Worm (Caenorhabditis elegans) whole organism, young adult: Measurements from ENCODE around the gene fbxa-72.
A peak's percentile ranks its signal among the peaks of the same experiment; 100 is the strongest.

Experiments used
- D2030.7 ChIP-seq: fragments of 200-800 bp; sonication (Bioruptor generic); IDR thresholded peaks from 2 replicates; pipeline ENCODE4 v1.3.6; 2022; ENCODE audit warnings: missing genetic modification reagents, missing genetic modification characterization, missing compliant biosample characterization
- F22D6.2 ChIP-seq: sonication (generic microtip); optimal IDR thresholded peaks from 2 replicates; lab custom pipeline; 2016; ENCODE audit warnings: mild to moderate bottlenecking, missing genetic modification characterization, missing compliant biosample characterization
- F23B12.7 ChIP-seq: sonication (generic microtip); optimal IDR thresholded peaks from 2 replicates; lab custom pipeline; 2017; ENCODE audit warnings: missing genetic modification characterization, mild to moderate bottlenecking, missing compliant biosample characterization, antibody characterized with exemption, moderate library complexity; ENCODE audit not compliant: insufficient read depth
- K12H6.12 ChIP-seq: fragments of 200-800 bp; sonication (Bioruptor generic); optimal IDR thresholded peaks from 2 replicates; lab custom pipeline; 2018; ENCODE audit warnings: mild to moderate bottlenecking, missing genetic modification characterization, missing compliant biosample characterization
- T26A5.8 ChIP-seq: sonication (generic microtip); optimal IDR thresholded peaks from 2 replicates; lab custom pipeline; 2016; ENCODE audit warnings: missing genetic modification characterization, missing compliant biosample characterization
- Y56A3A.18 ChIP-seq: fragments of 200-800 bp; sonication (Bioruptor generic); IDR thresholded peaks from 2 replicates; pipeline ENCODE4 v1.3.6; 2022; ENCODE audit warnings: missing genetic modification reagents, missing genetic modification characterization, missing compliant biosample characterization
- ZK185.1 ChIP-seq: sonication (generic microtip); optimal IDR thresholded peaks from 2 replicates; lab custom pipeline; 2016; ENCODE audit warnings: mild to moderate bottlenecking, missing genetic modification characterization, missing compliant biosample characterization; ENCODE audit not compliant: poor library complexity, severe bottlenecking
- ama-1 ChIP-seq, 3 experiments: fragments of 150-350 bp in 1 of 3; sonication (generic microtip) in 2 of 3; optimal IDR thresholded peaks; 2 replicates each; lab custom pipeline; 2014 to 2018; ENCODE audit warnings: missing biosample characterization in 2 of 3, missing genetic modification characterization in 2 of 3, missing genetic modification reagents in 2 of 3
- athp-1 ChIP-seq: sonication (generic microtip); optimal IDR thresholded peaks from 2 replicates; lab custom pipeline; 2017; ENCODE audit warnings: mild to moderate bottlenecking, missing genetic modification characterization, missing compliant biosample characterization
- attf-5 ChIP-seq: fragments of 200-800 bp; sonication (Bioruptor generic); optimal IDR thresholded peaks from 2 replicates; lab custom pipeline; 2018; ENCODE audit warnings: mild to moderate bottlenecking, missing genetic modification characterization, missing compliant biosample characterization
- bed-2 ChIP-seq: fragments of 200-800 bp; sonication (Bioruptor generic); IDR thresholded peaks from 2 replicates; pipeline ENCODE4 v1.3.6; 2022; ENCODE audit warnings: missing genetic modification reagents, missing genetic modification characterization, missing compliant biosample characterization
- ccch-3 ChIP-seq: fragments of 200-800 bp; sonication (Bioruptor generic); optimal IDR thresholded peaks from 2 replicates; lab custom pipeline; 2018; ENCODE audit warnings: mild to moderate bottlenecking, missing genetic modification characterization, missing compliant biosample characterization
- cebp-1 ChIP-seq, 2 experiments: fragments of 200-800 bp in 1 of 2; sonication (Bioruptor generic) in 1 of 2; sonication (generic microtip) in 1 of 2; IDR thresholded peaks in 1 of 2; optimal IDR thresholded peaks in 1 of 2; 2 replicates each; pipeline versions ENCODE4 v1.3.6 to Lab custom; 2017 to 2022; ENCODE audit warnings: missing compliant biosample characterization in 2 of 2, missing genetic modification characterization in 2 of 2, mild to moderate bottlenecking in 1 of 2, missing genetic modification reagents in 1 of 2, moderate library complexity in 1 of 2
- ceh-100 ChIP-seq: fragments of 200-800 bp; sonication (Bioruptor generic); IDR thresholded peaks from 2 replicates; pipeline ENCODE4 v1.3.6; 2022; ENCODE audit warnings: missing genetic modification reagents, missing genetic modification characterization, missing compliant biosample characterization
- ceh-79 ChIP-seq: sonication (generic microtip); optimal IDR thresholded peaks from 2 replicates; lab custom pipeline; 2017; ENCODE audit warnings: mild to moderate bottlenecking, missing genetic modification characterization, missing compliant biosample characterization
- die-1 ChIP-seq: sonication (generic microtip); optimal IDR thresholded peaks from 2 replicates; lab custom pipeline; 2016; ENCODE audit warnings: missing genotype, mild to moderate bottlenecking, missing genetic modification characterization, missing compliant biosample characterization
- dpl-1 ChIP-seq: fragments of 150-350 bp; optimal IDR thresholded peaks from 2 replicates; lab custom pipeline; 2014; ENCODE audit warnings: missing biosample characterization, missing genetic modification reagents, missing genetic modification characterization
- efl-1 ChIP-seq: fragments of 150-350 bp; optimal IDR thresholded peaks from 2 replicates; lab custom pipeline; 2014; ENCODE audit warnings: missing biosample characterization, missing genetic modification reagents, missing genetic modification characterization
- egl-44 ChIP-seq: fragments of 200-800 bp; sonication (Bioruptor generic); IDR thresholded peaks from 2 replicates; pipeline ENCODE4 v1.3.6; 2022; ENCODE audit warnings: missing genetic modification reagents, missing genetic modification characterization, missing compliant biosample characterization
- egrh-3 ChIP-seq: fragments of 200-800 bp; sonication (Bioruptor generic); IDR thresholded peaks from 2 replicates; pipeline ENCODE4 v1.3.6; 2022; ENCODE audit warnings: missing genetic modification reagents, missing genetic modification characterization, missing compliant biosample characterization
- him-1 ChIP-seq: sonication (generic microtip); optimal IDR thresholded peaks from 2 replicates; lab custom pipeline; 2016; ENCODE audit warnings: missing genotype, missing genetic modification reagents, missing genetic modification characterization, missing compliant biosample characterization
- hlh-12 ChIP-seq: sonication (generic microtip); optimal IDR thresholded peaks from 2 replicates; lab custom pipeline; 2016; ENCODE audit warnings: missing genetic modification characterization, missing compliant biosample characterization
- lag-1 ChIP-seq: fragments of 200-800 bp; sonication (Bioruptor generic); IDR thresholded peaks from 2 replicates; pipeline ENCODE4 v1.3.6; 2022; ENCODE audit warnings: missing genetic modification reagents, missing genetic modification characterization, missing compliant biosample characterization
- lin-35 ChIP-seq, 3 experiments: fragments of 150-350 bp in 2 of 3; sonication (generic microtip) in 1 of 3; optimal IDR thresholded peaks; 2 replicates each; lab custom pipeline; 2014 to 2018; ENCODE audit warnings: missing biosample characterization in 3 of 3, missing genetic modification characterization in 3 of 3, missing genetic modification reagents in 3 of 3
- lin-40 ChIP-seq: sonication (generic microtip); optimal IDR thresholded peaks from 2 replicates; lab custom pipeline; 2016; ENCODE audit warnings: missing genetic modification characterization, mild to moderate bottlenecking, missing compliant biosample characterization, missing genotype, missing genetic modification reagents
- mcd-1 ChIP-seq: fragments of 200-800 bp; sonication (Bioruptor generic); IDR thresholded peaks from 2 replicates; pipeline ENCODE4 v1.3.6; 2022; ENCODE audit warnings: missing genetic modification reagents, missing genetic modification characterization, missing compliant biosample characterization
- mel-28 ChIP-seq: sonication (generic microtip); optimal IDR thresholded peaks from 2 replicates; lab custom pipeline; 2016; ENCODE audit warnings: borderline replicate concordance, mild to moderate bottlenecking, missing genetic modification characterization, missing compliant biosample characterization
- nfya-2 ChIP-seq: fragments of 200-800 bp; sonication (Bioruptor generic); IDR thresholded peaks from 2 replicates; pipeline ENCODE4 v1.3.6; 2022; ENCODE audit warnings: missing genetic modification reagents, missing genetic modification characterization, missing compliant biosample characterization
- nhr-80 ChIP-seq: sonication (generic microtip); optimal IDR thresholded peaks from 2 replicates; lab custom pipeline; 2016; ENCODE audit warnings: missing genetic modification characterization, missing compliant biosample characterization
- nhr-90 ChIP-seq: sonication (generic microtip); optimal IDR thresholded peaks from 2 replicates; lab custom pipeline; 2016; ENCODE audit warnings: missing genotype, mild to moderate bottlenecking, missing genetic modification characterization, missing compliant biosample characterization
- rcor-1 ChIP-seq: fragments of 200-800 bp; sonication (Bioruptor generic); IDR thresholded peaks from 2 replicates; pipeline ENCODE4 v1.3.6; 2022; ENCODE audit warnings: missing genetic modification reagents, missing genetic modification characterization, missing compliant biosample characterization
- snpc-1.1 ChIP-seq: sonication (generic microtip); optimal IDR thresholded peaks from 2 replicates; lab custom pipeline; 2017; ENCODE audit warnings: missing genetic modification characterization, mild to moderate bottlenecking, missing compliant biosample characterization, antibody characterized with exemption, moderate library complexity, missing genotype, missing genetic modification reagents; ENCODE audit not compliant: insufficient read depth
- snpc-3.4 ChIP-seq: sonication (generic microtip); optimal IDR thresholded peaks from 2 replicates; lab custom pipeline; 2017; ENCODE audit warnings: missing genetic modification characterization, mild to moderate bottlenecking, missing compliant biosample characterization, antibody characterized with exemption, moderate library complexity, missing genotype, missing genetic modification reagents
- snpc-4 ChIP-seq, 5 experiments: fragments of 150-350 bp in 1 of 5; sonication (generic microtip) in 4 of 5; optimal IDR thresholded peaks; 2 replicates each; lab custom pipeline; 2014 to 2018; ENCODE audit warnings: missing genetic modification characterization in 5 of 5, missing biosample characterization in 3 of 5, antibody characterized with exemption in 2 of 5, mild to moderate bottlenecking in 2 of 5, missing compliant biosample characterization in 2 of 5, missing genotype in 2 of 5, moderate library complexity in 2 of 5, missing genetic modification reagents in 1 of 5
- sptf-2 ChIP-seq: fragments of 200-800 bp; sonication (Bioruptor generic); optimal IDR thresholded peaks from 2 replicates; lab custom pipeline; 2018; ENCODE audit warnings: mild to moderate bottlenecking, missing genetic modification characterization, missing compliant biosample characterization
- tbx-9 ChIP-seq: sonication (generic microtip); optimal IDR thresholded peaks from 2 replicates; lab custom pipeline; 2016; ENCODE audit warnings: borderline replicate concordance, missing genetic modification characterization, inconsistent platforms, missing compliant biosample characterization
- unc-130 ChIP-seq: sonication (generic microtip); optimal IDR thresholded peaks from 2 replicates; lab custom pipeline; 2016; ENCODE audit warnings: missing genetic modification reagents, missing genetic modification characterization, missing compliant biosample characterization
- unc-62 ChIP-seq: fragments of 150-350 bp; optimal IDR thresholded peaks from 2 replicates; lab custom pipeline; 2014; ENCODE audit warnings: missing biosample characterization, missing genetic modification reagents, missing genetic modification characterization
- zfh-2 ChIP-seq: fragments of 200-800 bp; sonication (Bioruptor generic); conservative IDR thresholded peaks from 2 replicates; pipeline ENCODE4 v1.3.6; 2022; ENCODE audit warnings: missing genetic modification reagents, missing genetic modification characterization, missing compliant biosample characterization
- zim-3 ChIP-seq: sonication (generic microtip); optimal IDR thresholded peaks from 2 replicates; lab custom pipeline; 2017; ENCODE audit warnings: mild to moderate bottlenecking, missing genetic modification characterization, moderate library complexity, missing compliant biosample characterization
- ztf-18 ChIP-seq: sonication (generic microtip); optimal IDR thresholded peaks from 2 replicates; lab custom pipeline; 2016; ENCODE audit warnings: missing genotype, mild to moderate bottlenecking, missing genetic modification characterization, missing compliant biosample characterization
- ztf-25 ChIP-seq: fragments of 200-800 bp; sonication (Bioruptor generic); IDR thresholded peaks from 2 replicates; pipeline ENCODE4 v1.3.6; 2022; ENCODE audit warnings: missing genetic modification reagents, missing genetic modification characterization, missing compliant biosample characterization
- ztf-3 ChIP-seq: fragments of 200-800 bp; sonication (Bioruptor generic); optimal IDR thresholded peaks from 2 replicates; lab custom pipeline; 2018; ENCODE audit warnings: mild to moderate bottlenecking, missing genetic modification characterization, missing compliant biosample characterization

Gene fbxa-72

ce11 chrV:676550-677084 is at the start of gene fbxa-72, which contains the start of gene srx-21:
TSS of gene fbxa-72 (minus strand) at chrV:676753.
TSS of gene srx-21 (plus strand) at chrV:677034.
- peak; percentile 69 for TF ChIP-seq nhr-80 (tag; lab: Kevin White, UChicago)
- no peak for TF ChIP-seq athp-1

ce11 chrV:725807-726572 is 49.4 kb upstream of the fbxa-72 start:
- TF ChIP-seq unc-130 (GFP tag; lab: Kevin White, UChicago) (no peak), egrh-3 (GFP tag; lab: Robert Waterston, UW) (no peak), egl-44 (no peak), attf-5 (GFP tag; lab: Kevin White, UChicago) (no peak), ccch-3 (GFP tag; lab: Kevin White, UChicago) (no peak), T26A5.8 (tag; lab: Kevin White, UChicago) (no peak), F23B12.7 (tag; lab: Kevin White, UChicago) (no peak), mcd-1 (no peak), zim-3 (tag; lab: Kevin White, UChicago) (no peak), ceh-79 (tag; lab: Kevin White, UChicago) (no peak), ztf-25 (GFP tag; lab: Robert Waterston, UW) (no peak), lin-35 (GFP tag; optimal IDR thresholded peaks at IDR 0.05; lab: Kevin White, UChicago) (peak in 1 of 3 experiments; percentile 31), lin-40 (tag; lab: Kevin White, UChicago) (no peak), snpc-3.4 (tag; lab: Kevin White, UChicago) (no peak), him-1 (tag; lab: Kevin White, UChicago) (no peak), mel-28 (tag; lab: Kevin White, UChicago) (no peak), ztf-3 (GFP tag; lab: Kevin White, UChicago) (peak; percentile 15), dpl-1 (GFP tag; lab: Kevin White, UChicago) (no peak), rcor-1 (GFP tag; lab: Robert Waterston, UW) (no peak), Y56A3A.18 (GFP tag; lab: Robert Waterston, UW) (0 out of 2 replicates have a peak, but pooled peaks have one; percentile 8), hlh-12 (tag; lab: Kevin White, UChicago) (no peak), efl-1 (no peak), snpc-4 (GFP tag; optimal IDR thresholded peaks at IDR 0.05; lab: Kevin White, UChicago) (no peak), snpc-4 (tag; optimal IDR thresholded peaks at IDR 0.05; lab: Kevin White, UChicago) (no peak), ZK185.1 (tag; lab: Kevin White, UChicago) (peak; percentile 77), ama-1 (optimal IDR thresholded peaks at IDR 0.05; lab: Kevin White, UChicago) (peak; percentile 86), ama-1 (GFP tag; optimal IDR thresholded peaks at IDR 0.05; lab: Kevin White, UChicago) (no peak), athp-1 (no peak), nfya-2 (GFP tag; lab: Robert Waterston, UW) (no peak), bed-2 (0 out of 2 replicates have a peak, but pooled peaks have one; percentile 6), F22D6.2 (tag; lab: Kevin White, UChicago) (no peak), nhr-90 (peak; percentile 5), unc-62 (GFP tag; lab: Kevin White, UChicago) (no peak), snpc-1.1 (tag; lab: Kevin White, UChicago) (no peak), K12H6.12 (tag; lab: Kevin White, UChicago) (no peak), zfh-2 (GFP tag; lab: Robert Waterston, UW) (0 out of 2 replicates have a peak, but pooled peaks have one; percentile 27), ztf-18 (tag; lab: Kevin White, UChicago) (no peak), D2030.7 (GFP tag; lab: Robert Waterston, UW) (no peak), tbx-9 (tag; lab: Kevin White, UChicago) (no peak), ceh-100 (GFP tag; lab: Robert Waterston, UW) (no peak), lag-1 (GFP tag; lab: Robert Waterston, UW) (no peak), cebp-1 (GFP tag; IDR thresholded peaks at IDR 0.05; lab: Robert Waterston, UW) (no peak), cebp-1 (tag; optimal IDR thresholded peaks at IDR 0.05; lab: Kevin White, UChicago) (no peak), sptf-2 (GFP tag; lab: Kevin White, UChicago) (no peak), die-1 (tag; lab: Kevin White, UChicago) (peak; percentile 31)
